Fruit fly (Drosophila melanogaster) whole organism, adult: ENCODE results near the gene Atg5.

Experiments
- CG11617 ChIP-seq: fragments of 200-800 bp; sonication (Bioruptor generic); optimal IDR thresholded peaks from 2 replicates; lab custom pipeline; 2017; ENCODE audit warnings: mild to moderate bottlenecking, missing biosample characterization, missing genetic modification reagents, missing genetic modification characterization
- CG12768 ChIP-seq: fragments of 200-800 bp; sonication (Bioruptor generic); optimal IDR thresholded peaks from 2 replicates; lab custom pipeline; 2017; ENCODE audit warnings: missing biosample characterization, missing genetic modification characterization, mild to moderate bottlenecking, moderate library complexity, missing genetic modification reagents
- CG14711 ChIP-seq: fragments of 200-800 bp; sonication (Bioruptor generic); optimal IDR thresholded peaks from 2 replicates; lab custom pipeline; 2018; ENCODE audit warnings: missing biosample characterization, mild to moderate bottlenecking, missing genetic modification characterization, moderate library complexity
- CG1620 ChIP-seq: fragments of 200-800 bp; sonication (Bioruptor generic); optimal IDR thresholded peaks from 2 replicates; lab custom pipeline; 2016; ENCODE audit warnings: missing biosample characterization, missing genetic modification characterization
- CG33017 ChIP-seq: fragments of 200-800 bp; sonication (Bioruptor generic); optimal IDR thresholded peaks from 2 replicates; lab custom pipeline; 2018; ENCODE audit warnings: missing biosample characterization, mild to moderate bottlenecking, missing genetic modification characterization, moderate library complexity
- CG5204 ChIP-seq: fragments of 200-800 bp; sonication (Bioruptor generic); optimal IDR thresholded peaks from 2 replicates; lab custom pipeline; 2016; ENCODE audit warnings: missing biosample characterization, missing genetic modification characterization
- CG7045 ChIP-seq: fragments of 200-800 bp; sonication (Bioruptor generic); optimal IDR thresholded peaks from 2 replicates; lab custom pipeline; 2017; ENCODE audit warnings: missing biosample characterization, mild to moderate bottlenecking, missing genetic modification characterization
- CG7101 ChIP-seq: fragments of 200-800 bp; sonication (Bioruptor generic); optimal IDR thresholded peaks from 2 replicates; lab custom pipeline; 2018; ENCODE audit warnings: missing biosample characterization, mild to moderate bottlenecking, missing genetic modification characterization, moderate library complexity
- Clk ChIP-seq: fragments of 200-800 bp; sonication (Bioruptor generic); optimal IDR thresholded peaks from 2 replicates; lab custom pipeline; 2017; ENCODE audit warnings: missing biosample characterization, missing genetic modification characterization
- Crg-1 ChIP-seq: fragments of 200-800 bp; sonication (Bioruptor generic); optimal IDR thresholded peaks from 2 replicates; lab custom pipeline; 2016; ENCODE audit warnings: missing biosample characterization, missing genetic modification characterization
- Hr96 ChIP-seq: fragments of 200-800 bp; sonication (Bioruptor generic); optimal IDR thresholded peaks from 2 replicates; lab custom pipeline; 2016; ENCODE audit warnings: missing biosample characterization, missing genetic modification characterization
- Mnt ChIP-seq: fragments of 200-800 bp; sonication (Bioruptor generic); optimal IDR thresholded peaks from 2 replicates; lab custom pipeline; 2016; ENCODE audit warnings: missing biosample characterization, mild to moderate bottlenecking, missing genetic modification characterization
- bab1 ChIP-seq: fragments of 200-800 bp; sonication (Bioruptor generic); optimal IDR thresholded peaks from 3 replicates; lab custom pipeline; 2019; ENCODE audit warnings: missing biosample characterization, mild to moderate bottlenecking, missing genetic modification characterization, moderate library complexity
- cic ChIP-seq: fragments of 200-800 bp; sonication (Bioruptor generic); optimal IDR thresholded peaks from 2 replicates; lab custom pipeline; 2017; ENCODE audit warnings: missing biosample characterization, mild to moderate bottlenecking, missing genetic modification characterization, moderate library complexity
- cnc ChIP-seq, 2 experiments: fragments of >200 bp; optimal IDR thresholded peaks; 2 replicates each; lab custom pipeline; 2017
- kay ChIP-seq: fragments of 200-800 bp; sonication (Bioruptor generic); peaks from one replicate; lab custom pipeline; 2016; ENCODE audit warnings: missing biosample characterization, missing genetic modification characterization, borderline replicate concordance
- ovo ChIP-seq: fragments of 200-800 bp; sonication (Bioruptor generic); optimal IDR thresholded peaks from 2 replicates; lab custom pipeline; 2016; ENCODE audit warnings: missing biosample characterization, missing genetic modification characterization
- pad ChIP-seq: fragments of 200-800 bp; sonication (Bioruptor generic); optimal IDR thresholded peaks from 3 replicates; lab custom pipeline; 2017; ENCODE audit warnings: missing biosample characterization, missing genetic modification characterization, mild to moderate bottlenecking, moderate library complexity, missing genetic modification reagents
- tj ChIP-seq: fragments of 200-800 bp; sonication (Bioruptor generic); optimal IDR thresholded peaks from 3 replicates; lab custom pipeline; 2017; ENCODE audit warnings: missing biosample characterization, mild to moderate bottlenecking, missing genetic modification characterization, moderate library complexity
- toe ChIP-seq: fragments of 200-800 bp; sonication (Bioruptor generic); optimal IDR thresholded peaks from 2 replicates; lab custom pipeline; 2016; ENCODE audit warnings: missing biosample characterization, missing genetic modification characterization

The Atg5 gene

DNA sequence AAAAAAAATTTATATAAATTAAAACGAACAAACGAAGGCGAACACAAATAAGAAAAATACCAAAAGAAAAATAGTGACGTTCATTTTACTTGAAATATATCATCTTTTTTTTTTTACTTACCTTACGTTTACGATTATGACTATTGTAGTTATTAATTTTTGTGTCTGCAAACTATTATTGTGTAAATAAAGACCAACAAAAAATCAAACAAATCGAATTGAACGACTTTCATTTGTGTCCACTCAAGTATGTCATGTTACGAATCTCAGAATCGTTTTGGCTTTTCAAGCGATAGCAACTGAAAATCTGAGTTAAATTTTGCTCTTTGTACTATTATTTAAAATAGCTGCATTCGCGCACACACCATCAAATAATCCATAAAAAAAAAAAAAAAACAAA is 5.2 kb upstream of the Atg5 start, which contains the start of gene Acsf3:
Acsf3 (plus strand) TSS at position 301 of the 400 bp plus-strand sequence.
- TF ChIP-seq pad (GFP tag; lab: Kevin White, UChicago), result no peak
- no peak for TF ChIP-seq cnc (optimal IDR thresholded peaks at IDR 0.05; lab: Kevin White, UChicago)
- TF ChIP-seq CG7045 (GFP tag; lab: Kevin White, UChicago), result no peak
- TF ChIP-seq cic (GFP tag; lab: Kevin White, UChicago), result no peak
- no peak for TF ChIP-seq bab1 (GFP tag; lab: Kevin White, UChicago)
- TF ChIP-seq CG11617 (GFP tag; lab: Kevin White, UChicago), result no peak
- no peak for TF ChIP-seq Clk
- no peak for TF ChIP-seq tj (GFP tag; lab: Kevin White, UChicago)
- no peak for TF ChIP-seq CG1620 (GFP tag; lab: Kevin White, UChicago)
- no peak for TF ChIP-seq Crg-1
- no peak for TF ChIP-seq kay (GFP tag; lab: Kevin White, UChicago)
- TF ChIP-seq Mnt, result no peak
- TF ChIP-seq CG14711 (tag; lab: Kevin White, UChicago), result no peak
- no peak for TF ChIP-seq CG5204 (GFP tag; lab: Kevin White, UChicago)
- TF ChIP-seq Hr96 (GFP tag; lab: Kevin White, UChicago), result no peak
- no peak for TF ChIP-seq CG7101 (tag; lab: Kevin White, UChicago)
- no peak for TF ChIP-seq toe
- TF ChIP-seq CG33017 (tag; lab: Kevin White, UChicago), result no peak
- no peak for TF ChIP-seq ovo (GFP tag; lab: Kevin White, UChicago)
- no peak for TF ChIP-seq CG12768 (GFP tag; lab: Kevin White, UChicago)

DNA sequence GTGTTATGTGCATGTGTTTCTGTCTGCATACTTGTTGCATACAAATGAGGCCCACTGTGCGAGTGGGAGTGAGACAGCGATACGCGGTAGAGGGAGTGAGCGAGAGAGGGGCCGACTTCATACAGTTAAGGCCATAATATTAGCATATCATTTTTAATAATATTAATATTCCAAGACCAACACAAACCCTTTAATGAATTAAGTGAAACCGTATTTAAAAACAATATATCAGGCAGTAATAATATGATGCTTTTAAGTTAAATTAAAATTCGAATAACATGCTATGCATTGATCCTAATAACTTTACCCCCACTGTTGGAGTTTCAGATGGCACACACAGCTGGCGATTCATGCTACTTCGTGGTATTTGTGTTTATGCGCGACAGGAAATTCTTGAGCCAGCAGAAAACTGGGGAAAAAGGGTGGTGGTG is 1.3 kb upstream of the Atg5 start:
- TF ChIP-seq Crg-1 (peak; percentile 51), CG12768 (GFP tag; lab: Kevin White, UChicago) (peak; percentile 34), CG5204 (GFP tag; lab: Kevin White, UChicago) (peak; percentile 47), Mnt (peak; percentile 49), bab1 (GFP tag; lab: Kevin White, UChicago) (peak; percentile 98), CG14711 (tag; lab: Kevin White, UChicago) (peak; percentile 89), cnc (optimal IDR thresholded peaks at IDR 0.05; lab: Kevin White, UChicago) (no peak), CG1620 (GFP tag; lab: Kevin White, UChicago) (peak; percentile 58), CG7101 (tag; lab: Kevin White, UChicago) (peak; percentile 93), cic (GFP tag; lab: Kevin White, UChicago) (no peak), pad (GFP tag; lab: Kevin White, UChicago) (peak; percentile 75), ovo (GFP tag; lab: Kevin White, UChicago) (peak; percentile 2), CG7045 (GFP tag; lab: Kevin White, UChicago) (peak; percentile 72), Hr96 (GFP tag; lab: Kevin White, UChicago) (peak; percentile 67), CG11617 (GFP tag; lab: Kevin White, UChicago) (peak; percentile 77), CG33017 (tag; lab: Kevin White, UChicago) (peak; percentile 88), Clk (peak; percentile 6), tj (GFP tag; lab: Kevin White, UChicago) (peak; percentile 93), toe (peak; percentile 34), kay (GFP tag; lab: Kevin White, UChicago) (no peak)

- TF ChIP-seq Hr96 (GFP tag; lab: Kevin White, UChicago) (no peak), CG7045 (GFP tag; lab: Kevin White, UChicago) (no peak), bab1 (GFP tag; lab: Kevin White, UChicago) (no peak), CG5204 (GFP tag; lab: Kevin White, UChicago) (no peak)
Observed at dm6 chrX:7321829-7322228, 1.7 kb downstream of the Atg5 start.

- no peak for TF ChIP-seq CG1620 (GFP tag; lab: Kevin White, UChicago)
- no peak for TF ChIP-seq CG7101 (tag; lab: Kevin White, UChicago)
- no peak for TF ChIP-seq Clk
- TF ChIP-seq cic (GFP tag; lab: Kevin White, UChicago), result no peak
- no peak for TF ChIP-seq bab1 (GFP tag; lab: Kevin White, UChicago)
- no peak for TF ChIP-seq CG11617 (GFP tag; lab: Kevin White, UChicago)
- TF ChIP-seq ovo (GFP tag; lab: Kevin White, UChicago), result no peak
- no peak for TF ChIP-seq Crg-1
- no peak for TF ChIP-seq kay (GFP tag; lab: Kevin White, UChicago)
- TF ChIP-seq pad (GFP tag; lab: Kevin White, UChicago), result no peak
- TF ChIP-seq tj (GFP tag; lab: Kevin White, UChicago), result no peak
- no peak for TF ChIP-seq cnc (optimal IDR thresholded peaks at IDR 0.05; lab: Kevin White, UChicago)
- TF ChIP-seq CG33017 (tag; lab: Kevin White, UChicago), result no peak
Observed at dm6 chrX:7320455-7321224, 2.9 kb downstream of the Atg5 start.

- TF ChIP-seq cic (GFP tag; lab: Kevin White, UChicago), result no peak
- no peak for TF ChIP-seq CG7101 (tag; lab: Kevin White, UChicago)
- TF ChIP-seq Clk, result no peak
- no peak for TF ChIP-seq kay (GFP tag; lab: Kevin White, UChicago)
- TF ChIP-seq CG33017 (tag; lab: Kevin White, UChicago), result no peak
- no peak for TF ChIP-seq Mnt
- no peak for TF ChIP-seq ovo (GFP tag; lab: Kevin White, UChicago)
- TF ChIP-seq Hr96 (GFP tag; lab: Kevin White, UChicago), result no peak
- no peak for TF ChIP-seq pad (GFP tag; lab: Kevin White, UChicago)
- TF ChIP-seq CG12768 (GFP tag; lab: Kevin White, UChicago), result no peak
- no peak for TF ChIP-seq cnc (optimal IDR thresholded peaks at IDR 0.05; lab: Kevin White, UChicago)
- TF ChIP-seq toe, result no peak
- no peak for TF ChIP-seq CG11617 (GFP tag; lab: Kevin White, UChicago)
Observed at dm6 chrX:7319703-7320088, 3.9 kb downstream of the Atg5 start.
